Fruit fly (Drosophila melanogaster) whole organism, embryonic: ENCODE measurements around the gene Rab3-GAP.

ENCODE experiments used
- ATbp ChIP-seq: fragments of 200-800 bp; sonication (Bioruptor generic); optimal IDR thresholded peaks from 2 replicates; lab custom pipeline; 2017; ENCODE audit warnings: missing biosample characterization, mild to moderate bottlenecking, missing genetic modification characterization, missing genetic modification reagents
- Ada2b ChIP-seq: fragments of 200-800 bp; sonication (Bioruptor generic); IDR thresholded peaks from 2 replicates; pipeline ENCODE4 v1.3.6; 2022; ENCODE audit warnings: missing biosample characterization, missing genetic modification characterization
- CG12071 ChIP-seq: fragments of 200-800 bp; sonication (Bioruptor generic); optimal IDR thresholded peaks from 3 replicates; lab custom pipeline; 2018; ENCODE audit warnings: missing biosample characterization, mild to moderate bottlenecking, missing genetic modification characterization
- CG13894 ChIP-seq: fragments of 200-800 bp; sonication (Bioruptor generic); optimal IDR thresholded peaks from 3 replicates; lab custom pipeline; 2018; ENCODE audit warnings: missing biosample characterization, mild to moderate bottlenecking, missing genetic modification characterization, moderate library complexity
- CG14710 ChIP-seq: fragments of 200-800 bp; sonication (Bioruptor generic); optimal IDR thresholded peaks from 3 replicates; lab custom pipeline; 2019; ENCODE audit warnings: missing biosample characterization, mild to moderate bottlenecking, missing genetic modification characterization, moderate library complexity
- CG15479 ChIP-seq: fragments of 200-800 bp; sonication (Bioruptor generic); optimal IDR thresholded peaks from 3 replicates; lab custom pipeline; 2019; ENCODE audit warnings: missing biosample characterization, mild to moderate bottlenecking, missing genetic modification characterization, moderate library complexity
- CG15696 ChIP-seq: fragments of 200-800 bp; sonication (Bioruptor generic); optimal IDR thresholded peaks from 2 replicates; lab custom pipeline; 2019; ENCODE audit warnings: missing biosample characterization, mild to moderate bottlenecking, missing genetic modification characterization, moderate library complexity
- CG1603 ChIP-seq: fragments of 200-800 bp; sonication (Bioruptor generic); optimal IDR thresholded peaks from 2 replicates; lab custom pipeline; 2019; ENCODE audit warnings: missing biosample characterization, mild to moderate bottlenecking, missing genetic modification characterization, moderate library complexity
- CG17359 ChIP-seq: fragments of 200-800 bp; sonication (Bioruptor generic); optimal IDR thresholded peaks from 3 replicates; lab custom pipeline; 2018; ENCODE audit warnings: missing biosample characterization, mild to moderate bottlenecking, missing genetic modification characterization, moderate library complexity
- CG18476 ChIP-seq: fragments of 200-800 bp; sonication (Bioruptor generic); optimal IDR thresholded peaks from 2 replicates; lab custom pipeline; 2016; ENCODE audit warnings: missing biosample characterization, mild to moderate bottlenecking, missing genetic modification characterization
- CG18599 ChIP-seq: fragments of 200-800 bp; sonication (Bioruptor generic); optimal IDR thresholded peaks from 3 replicates; lab custom pipeline; 2017; ENCODE audit warnings: missing biosample characterization, missing genetic modification characterization, mild to moderate bottlenecking, moderate library complexity, missing genetic modification reagents
- CG30403 ChIP-seq: fragments of 200-800 bp; sonication (Bioruptor generic); optimal IDR thresholded peaks from 3 replicates; lab custom pipeline; 2016; ENCODE audit warnings: missing biosample characterization, missing genetic modification characterization
- CG31388 ChIP-seq: fragments of 200-800 bp; sonication (Bioruptor generic); optimal IDR thresholded peaks from 2 replicates; lab custom pipeline; 2016; ENCODE audit warnings: missing biosample characterization, missing genetic modification characterization
- CG32532 ChIP-seq: fragments of 200-800 bp; sonication (Bioruptor generic); IDR thresholded peaks from 2 replicates; pipeline ENCODE4 v1.3.6; 2022; ENCODE audit warnings: missing biosample characterization, missing genetic modification characterization
- CG3995 ChIP-seq: fragments of 200-800 bp; sonication (Bioruptor generic); optimal IDR thresholded peaks from 3 replicates; lab custom pipeline; 2016; ENCODE audit warnings: missing biosample characterization, missing genetic modification characterization
- CG4730 ChIP-seq: fragments of 200-800 bp; sonication (Bioruptor generic); IDR thresholded peaks from 2 replicates; pipeline ENCODE4 v1.3.6; 2022; ENCODE audit warnings: missing biosample characterization, missing genetic modification characterization
- CG7271 ChIP-seq: fragments of 200-800 bp; sonication (Bioruptor generic); optimal IDR thresholded peaks from 2 replicates; lab custom pipeline; 2018; ENCODE audit warnings: missing biosample characterization, mild to moderate bottlenecking, missing genetic modification characterization, moderate library complexity
- CG8924 ChIP-seq: fragments of 200-800 bp; optimal IDR thresholded peaks from 3 replicates; lab custom pipeline; 2019; ENCODE audit warnings: missing biosample characterization, mild to moderate bottlenecking, missing genetic modification characterization, moderate library complexity
- CG9817 ChIP-seq: fragments of 200-800 bp; sonication (Bioruptor generic); optimal IDR thresholded peaks from 2 replicates; lab custom pipeline; 2018; ENCODE audit warnings: missing biosample characterization, mild to moderate bottlenecking, missing genetic modification characterization, moderate library complexity
- CoRest ChIP-seq: fragments of 200-800 bp; sonication (Bioruptor generic); optimal IDR thresholded peaks from 3 replicates; lab custom pipeline; 2018; ENCODE audit warnings: missing biosample characterization, mild to moderate bottlenecking, missing genetic modification characterization, moderate library complexity
- D19B ChIP-seq: fragments of 200-800 bp; sonication (Bioruptor generic); optimal IDR thresholded peaks from 2 replicates; lab custom pipeline; 2017; ENCODE audit warnings: missing biosample characterization, mild to moderate bottlenecking, missing genetic modification characterization
- Dad ChIP-seq: fragments of 200-800 bp; sonication (Bioruptor generic); optimal IDR thresholded peaks from 3 replicates; lab custom pipeline; 2016; ENCODE audit warnings: missing biosample characterization, missing genetic modification characterization
- Deaf1 ChIP-seq: fragments of 200-800 bp; optimal IDR thresholded peaks from 3 replicates; lab custom pipeline; 2019; ENCODE audit warnings: missing biosample characterization, mild to moderate bottlenecking, missing genetic modification characterization, moderate library complexity
- Dip3 ChIP-seq: fragments of 200-800 bp; sonication (Bioruptor generic); optimal IDR thresholded peaks from 3 replicates; lab custom pipeline; 2016; ENCODE audit warnings: missing biosample characterization, missing genetic modification characterization
- HHEX ChIP-seq: fragments of 200-800 bp; sonication (Bioruptor generic); optimal IDR thresholded peaks from 3 replicates; lab custom pipeline; 2017; ENCODE audit warnings: missing biosample characterization, mild to moderate bottlenecking, missing genetic modification characterization, missing genetic modification reagents
- Hand ChIP-seq: fragments of 200-800 bp; sonication (Bioruptor generic); optimal IDR thresholded peaks from 2 replicates; lab custom pipeline; 2017; ENCODE audit warnings: mild to moderate bottlenecking, missing biosample characterization, missing genetic modification reagents, missing genetic modification characterization
- Hr51 ChIP-seq, 2 experiments: fragments of 200-800 bp; sonication (Bioruptor generic); optimal IDR thresholded peaks; 2 replicates in 1 of 2; 3 replicates in 1 of 2; lab custom pipeline; 2016 to 2018; ENCODE audit warnings: missing biosample characterization in 2 of 2, missing genetic modification characterization in 2 of 2, mild to moderate bottlenecking in 1 of 2, moderate library complexity in 1 of 2
- MESR4 ChIP-seq: fragments of 200-800 bp; sonication (Bioruptor generic); optimal IDR thresholded peaks from 2 replicates; lab custom pipeline; 2018; ENCODE audit warnings: missing biosample characterization, mild to moderate bottlenecking, missing genetic modification characterization, moderate library complexity
- NFAT ChIP-seq: fragments of 200-800 bp; sonication (Bioruptor generic); IDR thresholded peaks from 2 replicates; pipeline ENCODE4 v1.3.6; 2022; ENCODE audit warnings: missing biosample characterization, missing genetic modification characterization
- aop ChIP-seq: fragments of 200-800 bp; sonication (Bioruptor generic); IDR thresholded peaks from 2 replicates; pipeline ENCODE4 v1.3.6; 2022; ENCODE audit warnings: missing biosample characterization, missing genetic modification characterization
- ash1 ChIP-seq: fragments of 200-800 bp; sonication (Bioruptor generic); optimal IDR thresholded peaks from 2 replicates; lab custom pipeline; 2018; ENCODE audit warnings: missing biosample characterization, mild to moderate bottlenecking, missing genetic modification characterization
- bab2 ChIP-seq: fragments of 200-800 bp; sonication (Bioruptor generic); optimal IDR thresholded peaks from 2 replicates; lab custom pipeline; 2016; ENCODE audit warnings: missing biosample characterization, missing genetic modification characterization
- bcd ChIP-seq: fragments of 200-800 bp; sonication (Bioruptor generic); optimal IDR thresholded peaks from 2 replicates; lab custom pipeline; 2017; ENCODE audit warnings: missing biosample characterization, mild to moderate bottlenecking, missing genetic modification characterization
- dmrt11E ChIP-seq: fragments of 200-800 bp; sonication (Bioruptor generic); optimal IDR thresholded peaks from 3 replicates; lab custom pipeline; 2018; ENCODE audit warnings: missing biosample characterization, mild to moderate bottlenecking, missing genetic modification characterization, moderate library complexity
- dpn ChIP-seq, 2 experiments: fragments of 200-800 bp; sonication (Bioruptor generic); optimal IDR thresholded peaks; 3 replicates each; lab custom pipeline; 2016; ENCODE audit warnings: missing biosample characterization in 2 of 2, missing genetic modification characterization in 2 of 2
- fru ChIP-seq: fragments of >200 bp; optimal IDR thresholded peaks from 2 replicates; lab custom pipeline; 2017
- gce ChIP-seq: fragments of 200-800 bp; sonication (Bioruptor generic); IDR thresholded peaks from 3 replicates; pipeline ENCODE4 v1.3.6; 2022; ENCODE audit warnings: missing biosample characterization, missing genetic modification characterization
- hkb ChIP-seq, 2 experiments: fragments of 200-800 bp in 1 of 2; fragments of >200 bp in 1 of 2; sonication (Bioruptor generic) in 1 of 2; IDR thresholded peaks in 1 of 2; optimal IDR thresholded peaks in 1 of 2; 2 replicates each; pipeline versions ENCODE4 v1.3.6 to Lab custom; 2017 to 2022; ENCODE audit warnings: missing biosample characterization in 1 of 2, missing genetic modification characterization in 1 of 2
- lmd ChIP-seq: fragments of 200-800 bp; sonication (Bioruptor generic); IDR thresholded peaks from 2 replicates; pipeline ENCODE4 v1.3.6; 2022; ENCODE audit warnings: missing biosample characterization, missing genetic modification characterization
- mam ChIP-seq: fragments of 200-800 bp; sonication (Bioruptor generic); optimal IDR thresholded peaks from 3 replicates; lab custom pipeline; 2016; ENCODE audit warnings: missing biosample characterization, missing genetic modification characterization
- p53 ChIP-seq: fragments of 200-800 bp; sonication (Bioruptor generic); optimal IDR thresholded peaks from 2 replicates; lab custom pipeline; 2016; ENCODE audit warnings: missing biosample characterization, missing genetic modification characterization
- pho ChIP-seq: fragments of 200-800 bp; sonication (Bioruptor generic); optimal IDR thresholded peaks from 2 replicates; lab custom pipeline; 2016; ENCODE audit warnings: missing biosample characterization, missing genetic modification characterization
- pzg ChIP-seq: fragments of 200-800 bp; sonication (Bioruptor generic); optimal IDR thresholded peaks from 3 replicates; lab custom pipeline; 2018; ENCODE audit warnings: missing biosample characterization, mild to moderate bottlenecking, missing genetic modification characterization, moderate library complexity
- row ChIP-seq: fragments of 200-800 bp; sonication (Bioruptor generic); IDR thresholded peaks from 3 replicates; pipeline ENCODE4 v1.3.6; 2022; ENCODE audit warnings: missing biosample characterization, missing genetic modification characterization
- sqz ChIP-seq: fragments of 200-800 bp; sonication (Bioruptor generic); optimal IDR thresholded peaks from 3 replicates; lab custom pipeline; 2018; ENCODE audit warnings: missing biosample characterization, mild to moderate bottlenecking, missing genetic modification characterization
- tna ChIP-seq: fragments of 200-800 bp; sonication (Bioruptor generic); IDR thresholded peaks from 2 replicates; pipeline ENCODE4 v1.3.6; 2022; ENCODE audit warnings: missing biosample characterization, missing genetic modification characterization; ENCODE audit not compliant: partially characterized antibody
- zfh2 ChIP-seq: fragments of 200-800 bp; sonication (Bioruptor generic); optimal IDR thresholded peaks from 2 replicates; lab custom pipeline; 2016; ENCODE audit warnings: missing biosample characterization, missing genetic modification characterization

Gene Rab3-GAP

dm6 chr2L:12011682-12012655 is 51.0 kb downstream of the Rab3-GAP start (continued):
- TF ChIP-seq CoRest (peak; percentile 58), lmd (GFP tag; lab: Robert Waterston, UW) (no peak), CG17359 (tag; lab: Kevin White, UChicago) (peak; percentile 73), CG13894 (tag; lab: Kevin White, UChicago) (peak; percentile 90), pho (GFP tag; lab: Kevin White, UChicago) (peak; percentile 78), Hand (GFP tag; lab: Kevin White, UChicago) (peak; percentile 69), CG9817 (tag; lab: Kevin White, UChicago) (peak; percentile 40), tna (GFP tag; lab: Robert Waterston, UW) (no peak), fru (lab: Kevin White, UChicago) (no peak), row (GFP tag; lab: Robert Waterston, UW) (no peak), zfh2 (peak; percentile 77), CG7271 (tag; lab: Kevin White, UChicago) (peak; percentile 30), ash1 (GFP tag; lab: Kevin White, UChicago) (peak; percentile 83), Dip3 (peak; percentile 35), dpn (GFP tag; optimal IDR thresholded peaks at IDR 0.05; lab: Kevin White, UChicago) (peak; percentile 76 to 81), p53 (GFP tag; lab: Kevin White, UChicago) (peak; percentile 47), sqz (GFP tag; lab: Kevin White, UChicago) (peak; percentile 38), CG32532 (GFP tag; lab: Robert Waterston, UW) (no peak), D19B (peak; percentile 66), CG30403 (GFP tag; lab: Kevin White, UChicago) (peak; percentile 72), CG15696 (tag; lab: Kevin White, UChicago) (peak; percentile 60), CG14710 (tag; lab: Kevin White, UChicago) (peak; percentile 62), CG8924 (tag; lab: Kevin White, UChicago) (peak; percentile 67), CG3995 (GFP tag; lab: Kevin White, UChicago) (peak; percentile 87), Dad (GFP tag; lab: Kevin White, UChicago) (peak; percentile 79), ATbp (GFP tag; lab: Kevin White, UChicago) (peak; percentile 66), bab2 (peak; percentile 62), CG12071 (peak; percentile 75), aop (no peak), Deaf1 (peak; percentile 74), pzg (GFP tag; lab: Kevin White, UChicago) (peak; percentile 67), CG18599 (GFP tag; lab: Kevin White, UChicago) (peak; percentile 94), mam (GFP tag; lab: Kevin White, UChicago) (peak; percentile 75), bcd (peak; percentile 75), CG4730 (GFP tag; lab: Robert Waterston, UW) (no peak), Hr51 (GFP tag; optimal IDR thresholded peaks at IDR 0.05; lab: Kevin White, UChicago) (peak; percentile 72 to 77), hkb (optimal IDR thresholded peaks at IDR 0.05; lab: Kevin White, UChicago) (peak; percentile 58), hkb (GFP tag; IDR thresholded peaks at IDR 0.05; lab: Robert Waterston, UW) (no peak), dmrt11E (tag; lab: Kevin White, UChicago) (no peak), CG15479 (peak; percentile 90), MESR4 (GFP tag; lab: Kevin White, UChicago) (peak; percentile 4), CG1603 (tag; lab: Kevin White, UChicago) (peak; percentile 80), NFAT (GFP tag; lab: Robert Waterston, UW) (no peak), Ada2b (GFP tag; lab: Robert Waterston, UW) (no peak), HHEX (GFP tag; lab: Kevin White, UChicago) (peak; percentile 68), CG18476 (GFP tag; lab: Kevin White, UChicago) (no peak), gce (GFP tag; lab: Robert Waterston, UW) (no peak), CG31388 (GFP tag; lab: Kevin White, UChicago) (peak; percentile 26)
